Worm (Caenorhabditis elegans) whole organism, young adult: ENCODE results near the gene F52C6.3.

Source experiments
- F10E7.11 ChIP-seq: sonication (generic microtip); optimal IDR thresholded peaks from 2 replicates; lab custom pipeline; 2017; ENCODE audit warnings: mild to moderate bottlenecking, missing genetic modification characterization, moderate library complexity, missing compliant biosample characterization
- K12H6.12 ChIP-seq: fragments of 200-800 bp; sonication (Bioruptor generic); optimal IDR thresholded peaks from 2 replicates; lab custom pipeline; 2018; ENCODE audit warnings: mild to moderate bottlenecking, missing genetic modification characterization, missing compliant biosample characterization
- ceh-40 ChIP-seq: fragments of 200-800 bp; sonication (Bioruptor generic); IDR thresholded peaks from 2 replicates; pipeline ENCODE4 v1.3.6; 2022; ENCODE audit warnings: missing genetic modification characterization, missing compliant biosample characterization
- dox-1 ChIP-seq: fragments of 200-800 bp; sonication (Bioruptor generic); IDR thresholded peaks from 2 replicates; pipeline ENCODE4 v1.3.6; 2022; ENCODE audit warnings: missing genetic modification reagents, missing genetic modification characterization, missing compliant biosample characterization
- fkh-3 ChIP-seq: sonication (generic microtip); optimal IDR thresholded peaks from 2 replicates; lab custom pipeline; 2016; ENCODE audit warnings: mild to moderate bottlenecking, missing genetic modification characterization, missing compliant biosample characterization
- pbrm-1 ChIP-seq: fragments of 200-800 bp; sonication (Bioruptor generic); IDR thresholded peaks from 2 replicates; pipeline ENCODE4 v1.3.6; 2022; ENCODE audit warnings: missing genetic modification reagents, missing genetic modification characterization, missing compliant biosample characterization
- repo-1 ChIP-seq: sonication (generic microtip); optimal IDR thresholded peaks from 2 replicates; lab custom pipeline; 2017; ENCODE audit warnings: mild to moderate bottlenecking, missing genetic modification characterization, missing compliant biosample characterization
- unc-62 ChIP-seq: fragments of 150-350 bp; optimal IDR thresholded peaks from 2 replicates; lab custom pipeline; 2014; ENCODE audit warnings: missing biosample characterization, missing genetic modification reagents, missing genetic modification characterization
- ztf-6 ChIP-seq: fragments of 200-800 bp; sonication (Bioruptor generic); IDR thresholded peaks from 2 replicates; pipeline ENCODE4 v1.3.6; 2022; ENCODE audit warnings: missing genetic modification reagents, missing genetic modification characterization, missing compliant biosample characterization

- no peak for TF ChIP-seq K12H6.12 (tag; lab: Kevin White, UChicago)
- no peak for TF ChIP-seq unc-62 (GFP tag; lab: Kevin White, UChicago)
- no peak for TF ChIP-seq ztf-6 (GFP tag; lab: Robert Waterston, UW)
- TF ChIP-seq fkh-3 (tag; lab: Kevin White, UChicago): no peak
- no peak for TF ChIP-seq ceh-40
- no peak for TF ChIP-seq dox-1 (GFP tag; lab: Robert Waterston, UW)
- TF ChIP-seq F10E7.11 (tag; lab: Kevin White, UChicago): no peak
- TF ChIP-seq repo-1: no peak
- no peak for TF ChIP-seq pbrm-1 (GFP tag; lab: Robert Waterston, UW)
Observed at ce11 chrII:1917862-1918261, 6.7 kb upstream of the F52C6.3 start, which contains the start of gene bath-4.
